Worm (Caenorhabditis elegans) whole organism, young adult: ENCODE data around the gene R04F11.3.

Experiments
- B0019.2 ChIP-seq: fragments of 200-800 bp; sonication (Bioruptor generic); conservative IDR thresholded peaks from 2 replicates; pipeline ENCODE4 v1.3.6; 2022; ENCODE audit warnings: missing genetic modification reagents, missing genetic modification characterization, missing compliant biosample characterization
- B0261.1 ChIP-seq: sonication (generic microtip); optimal IDR thresholded peaks from 2 replicates; lab custom pipeline; 2016; ENCODE audit warnings: mild to moderate bottlenecking, missing genetic modification characterization, moderate library complexity, missing compliant biosample characterization
- C06A6.2 ChIP-seq: fragments of 200-800 bp; sonication (Bioruptor generic); conservative IDR thresholded peaks from 2 replicates; pipeline ENCODE4 v1.3.6; 2022; ENCODE audit warnings: missing genetic modification characterization, missing compliant biosample characterization
- F23B12.7 ChIP-seq: sonication (generic microtip); optimal IDR thresholded peaks from 2 replicates; lab custom pipeline; 2017; ENCODE audit warnings: missing genetic modification characterization, mild to moderate bottlenecking, missing compliant biosample characterization, antibody characterized with exemption, moderate library complexity; ENCODE audit not compliant: insufficient read depth
- F55B11.4 ChIP-seq: sonication (generic microtip); optimal IDR thresholded peaks from 2 replicates; lab custom pipeline; 2016; ENCODE audit warnings: missing compliant biosample characterization, missing genetic modification characterization, borderline replicate concordance; ENCODE audit not compliant: insufficient read depth
- K12H6.12 ChIP-seq: fragments of 200-800 bp; sonication (Bioruptor generic); optimal IDR thresholded peaks from 2 replicates; lab custom pipeline; 2018; ENCODE audit warnings: mild to moderate bottlenecking, missing genetic modification characterization, missing compliant biosample characterization
- ZK185.1 ChIP-seq: sonication (generic microtip); optimal IDR thresholded peaks from 2 replicates; lab custom pipeline; 2016; ENCODE audit warnings: mild to moderate bottlenecking, missing genetic modification characterization, missing compliant biosample characterization; ENCODE audit not compliant: poor library complexity, severe bottlenecking
- ama-1 ChIP-seq, 3 experiments: fragments of 150-350 bp in 1 of 3; sonication (generic microtip) in 2 of 3; optimal IDR thresholded peaks; 2 replicates each; lab custom pipeline; 2014 to 2018; ENCODE audit warnings: missing biosample characterization in 2 of 3, missing genetic modification characterization in 2 of 3, missing genetic modification reagents in 2 of 3
- aptf-2 ChIP-seq: fragments of 200-800 bp; sonication (Bioruptor generic); conservative IDR thresholded peaks from 2 replicates; pipeline ENCODE4 v1.3.6; 2022; ENCODE audit warnings: missing genetic modification reagents, missing genetic modification characterization, missing compliant biosample characterization
- aptf-3 ChIP-seq: fragments of 200-800 bp; sonication (Bioruptor generic); IDR thresholded peaks from 2 replicates; pipeline ENCODE4 v1.3.6; 2022; ENCODE audit warnings: missing genetic modification characterization, missing compliant biosample characterization
- atf-7 ChIP-seq: sonication (generic microtip); optimal IDR thresholded peaks from 2 replicates; lab custom pipeline; 2017; ENCODE audit warnings: mild to moderate bottlenecking, missing genetic modification characterization, missing compliant biosample characterization
- attf-3 ChIP-seq: fragments of 200-800 bp; sonication (Bioruptor generic); conservative IDR thresholded peaks from 2 replicates; pipeline ENCODE4 v1.3.6; 2022; ENCODE audit warnings: missing genetic modification reagents, missing genetic modification characterization, missing compliant biosample characterization
- attf-6 ChIP-seq: fragments of 200-800 bp; sonication (Bioruptor generic); IDR thresholded peaks from 2 replicates; pipeline ENCODE4 v1.3.6; 2022; ENCODE audit warnings: missing genetic modification reagents, missing genetic modification characterization, missing compliant biosample characterization
- cebp-1 ChIP-seq, 2 experiments: fragments of 200-800 bp in 1 of 2; sonication (Bioruptor generic) in 1 of 2; sonication (generic microtip) in 1 of 2; IDR thresholded peaks in 1 of 2; optimal IDR thresholded peaks in 1 of 2; 2 replicates each; pipeline versions ENCODE4 v1.3.6 to Lab custom; 2017 to 2022; ENCODE audit warnings: missing compliant biosample characterization in 2 of 2, missing genetic modification characterization in 2 of 2, mild to moderate bottlenecking in 1 of 2, missing genetic modification reagents in 1 of 2, moderate library complexity in 1 of 2
- ceh-91 ChIP-seq: fragments of 200-800 bp; sonication (Bioruptor generic); IDR thresholded peaks from 2 replicates; pipeline ENCODE4 v1.3.6; 2022; ENCODE audit warnings: missing genetic modification reagents, missing genetic modification characterization, missing compliant biosample characterization
- dox-1 ChIP-seq: fragments of 200-800 bp; sonication (Bioruptor generic); IDR thresholded peaks from 2 replicates; pipeline ENCODE4 v1.3.6; 2022; ENCODE audit warnings: missing genetic modification reagents, missing genetic modification characterization, missing compliant biosample characterization
- dpff-1 ChIP-seq: sonication (generic microtip); optimal IDR thresholded peaks from 2 replicates; lab custom pipeline; 2017; ENCODE audit warnings: mild to moderate bottlenecking, missing genetic modification characterization, missing compliant biosample characterization
- egl-18 ChIP-seq: fragments of 200-800 bp; sonication (Bioruptor generic); IDR thresholded peaks from 2 replicates; pipeline ENCODE4 v1.3.6; 2022; ENCODE audit warnings: missing genetic modification reagents, missing genetic modification characterization, missing compliant biosample characterization
- egl-44 ChIP-seq: fragments of 200-800 bp; sonication (Bioruptor generic); IDR thresholded peaks from 2 replicates; pipeline ENCODE4 v1.3.6; 2022; ENCODE audit warnings: missing genetic modification reagents, missing genetic modification characterization, missing compliant biosample characterization
- hlh-26 ChIP-seq: fragments of 200-800 bp; sonication (Bioruptor generic); conservative IDR thresholded peaks from 2 replicates; pipeline ENCODE4 v1.3.6; 2022; ENCODE audit warnings: missing genetic modification reagents, missing genetic modification characterization, missing compliant biosample characterization
- let-607 ChIP-seq, 2 experiments: fragments of 200-800 bp in 1 of 2; sonication (Bioruptor generic) in 1 of 2; sonication (generic microtip) in 1 of 2; optimal IDR thresholded peaks; 2 replicates each; lab custom pipeline; 2016 to 2018; ENCODE audit warnings: mild to moderate bottlenecking in 2 of 2, missing compliant biosample characterization in 2 of 2, missing genetic modification characterization in 2 of 2, moderate library complexity in 2 of 2, missing genotype in 1 of 2
- lin-35 ChIP-seq, 3 experiments: fragments of 150-350 bp in 2 of 3; sonication (generic microtip) in 1 of 3; optimal IDR thresholded peaks; 2 replicates each; lab custom pipeline; 2014 to 2018; ENCODE audit warnings: missing biosample characterization in 3 of 3, missing genetic modification characterization in 3 of 3, missing genetic modification reagents in 3 of 3
- lin-40 ChIP-seq: sonication (generic microtip); optimal IDR thresholded peaks from 2 replicates; lab custom pipeline; 2016; ENCODE audit warnings: missing genetic modification characterization, mild to moderate bottlenecking, missing compliant biosample characterization, missing genotype, missing genetic modification reagents
- lin-54 ChIP-seq: fragments of 200-800 bp; sonication (Bioruptor generic); optimal IDR thresholded peaks from 2 replicates; lab custom pipeline; 2018; ENCODE audit warnings: mild to moderate bottlenecking, missing genetic modification characterization, missing compliant biosample characterization
- lir-1 ChIP-seq: fragments of 200-800 bp; sonication (Bioruptor generic); conservative IDR thresholded peaks from 2 replicates; pipeline ENCODE4 v1.3.6; 2022; ENCODE audit warnings: missing genetic modification reagents, missing genetic modification characterization, missing compliant biosample characterization
- madf-10 ChIP-seq: sonication (generic microtip); optimal IDR thresholded peaks from 2 replicates; lab custom pipeline; 2016; ENCODE audit warnings: mild to moderate bottlenecking, missing genetic modification characterization, missing compliant biosample characterization
- mcd-1 ChIP-seq: fragments of 200-800 bp; sonication (Bioruptor generic); IDR thresholded peaks from 2 replicates; pipeline ENCODE4 v1.3.6; 2022; ENCODE audit warnings: missing genetic modification reagents, missing genetic modification characterization, missing compliant biosample characterization
- mel-28 ChIP-seq: sonication (generic microtip); optimal IDR thresholded peaks from 2 replicates; lab custom pipeline; 2016; ENCODE audit warnings: borderline replicate concordance, mild to moderate bottlenecking, missing genetic modification characterization, missing compliant biosample characterization
- nfyb-1 ChIP-seq: fragments of 200-800 bp; sonication (Bioruptor generic); IDR thresholded peaks from 2 replicates; pipeline ENCODE4 v1.3.6; 2022; ENCODE audit warnings: missing genetic modification reagents, missing genetic modification characterization, missing compliant biosample characterization
- nhr-179 ChIP-seq: sonication (generic microtip); optimal IDR thresholded peaks from 2 replicates; lab custom pipeline; 2016; ENCODE audit warnings: mild to moderate bottlenecking, missing genetic modification characterization, missing compliant biosample characterization
- nhr-27 ChIP-seq: fragments of 200-800 bp; sonication (Bioruptor generic); optimal IDR thresholded peaks from 2 replicates; lab custom pipeline; 2018; ENCODE audit warnings: mild to moderate bottlenecking, missing genetic modification characterization, moderate library complexity, missing compliant biosample characterization
- nhr-80 ChIP-seq: sonication (generic microtip); optimal IDR thresholded peaks from 2 replicates; lab custom pipeline; 2016; ENCODE audit warnings: missing genetic modification characterization, missing compliant biosample characterization
- pbrm-1 ChIP-seq: fragments of 200-800 bp; sonication (Bioruptor generic); IDR thresholded peaks from 2 replicates; pipeline ENCODE4 v1.3.6; 2022; ENCODE audit warnings: missing genetic modification reagents, missing genetic modification characterization, missing compliant biosample characterization
- pha-4 ChIP-seq: fragments of 150-350 bp; sonication (generic microtip); optimal IDR thresholded peaks from 2 replicates; lab custom pipeline; 2014; ENCODE audit warnings: missing biosample characterization, missing genetic modification reagents, missing genetic modification characterization
- rec-8 ChIP-seq, 2 experiments: sonication (generic microtip); optimal IDR thresholded peaks; 2 replicates each; lab custom pipeline; 2016; ENCODE audit warnings: mild to moderate bottlenecking in 2 of 2, missing genetic modification characterization in 2 of 2, missing genetic modification reagents in 2 of 2, missing genotype in 2 of 2, missing biosample characterization in 1 of 2, missing compliant biosample characterization in 1 of 2, moderate library complexity in 1 of 2
- snpc-1.1 ChIP-seq: sonication (generic microtip); optimal IDR thresholded peaks from 2 replicates; lab custom pipeline; 2017; ENCODE audit warnings: missing genetic modification characterization, mild to moderate bottlenecking, missing compliant biosample characterization, antibody characterized with exemption, moderate library complexity, missing genotype, missing genetic modification reagents; ENCODE audit not compliant: insufficient read depth
- snpc-4 ChIP-seq, 5 experiments: fragments of 150-350 bp in 1 of 5; sonication (generic microtip) in 4 of 5; optimal IDR thresholded peaks; 2 replicates each; lab custom pipeline; 2014 to 2018; ENCODE audit warnings: missing genetic modification characterization in 5 of 5, missing biosample characterization in 3 of 5, antibody characterized with exemption in 2 of 5, mild to moderate bottlenecking in 2 of 5, missing compliant biosample characterization in 2 of 5, missing genotype in 2 of 5, moderate library complexity in 2 of 5, missing genetic modification reagents in 1 of 5
- tbp1 ChIP-seq: fragments of 200-800 bp; sonication (Bioruptor generic); optimal IDR thresholded peaks from 2 replicates; lab custom pipeline; 2018; ENCODE audit warnings: mild to moderate bottlenecking, missing genetic modification characterization, missing compliant biosample characterization
- tlf-1 ChIP-seq: fragments of 200-800 bp; sonication (Bioruptor generic); optimal IDR thresholded peaks from 2 replicates; lab custom pipeline; 2018; ENCODE audit warnings: mild to moderate bottlenecking, missing genetic modification characterization, missing compliant biosample characterization
- zfh-2 ChIP-seq: fragments of 200-800 bp; sonication (Bioruptor generic); conservative IDR thresholded peaks from 2 replicates; pipeline ENCODE4 v1.3.6; 2022; ENCODE audit warnings: missing genetic modification reagents, missing genetic modification characterization, missing compliant biosample characterization
- ztf-18 ChIP-seq: sonication (generic microtip); optimal IDR thresholded peaks from 2 replicates; lab custom pipeline; 2016; ENCODE audit warnings: missing genotype, mild to moderate bottlenecking, missing genetic modification characterization, missing compliant biosample characterization
- ztf-22 ChIP-seq: fragments of 200-800 bp; sonication (Bioruptor generic); optimal IDR thresholded peaks from 2 replicates; lab custom pipeline; 2018; ENCODE audit warnings: mild to moderate bottlenecking, missing genetic modification characterization, moderate library complexity, missing compliant biosample characterization
- ztf-3 ChIP-seq: fragments of 200-800 bp; sonication (Bioruptor generic); optimal IDR thresholded peaks from 2 replicates; lab custom pipeline; 2018; ENCODE audit warnings: mild to moderate bottlenecking, missing genetic modification characterization, missing compliant biosample characterization

R04F11.3 gene

DNA sequence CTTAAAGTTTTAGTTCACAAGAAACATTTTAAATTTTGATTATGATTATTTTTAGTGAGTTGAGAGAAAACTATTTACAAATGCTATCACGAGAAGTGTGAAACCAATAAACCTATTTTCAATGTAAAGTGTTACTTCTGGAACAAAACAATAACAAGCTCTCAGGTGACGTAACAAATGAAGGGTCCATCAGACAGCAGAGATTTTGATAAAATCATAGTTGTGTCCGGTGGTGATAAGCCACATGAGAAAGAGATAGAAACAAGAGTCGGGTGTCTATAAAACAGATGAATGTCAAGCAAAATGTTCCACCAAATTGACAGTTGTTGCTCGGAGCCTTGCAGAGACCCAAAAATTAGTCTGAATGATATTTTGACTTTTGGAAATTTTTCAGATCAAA is 17.4 kb upstream of the R04F11.3 start:
- TF ChIP-seq B0019.2, result no peak
- TF ChIP-seq snpc-1.1 (tag; lab: Kevin White, UChicago), result no peak
- no peak for TF ChIP-seq ZK185.1 (tag; lab: Kevin White, UChicago)
- no peak for TF ChIP-seq rec-8 (tag; optimal IDR thresholded peaks at IDR 0.05; lab: Kevin White, UChicago)
- TF ChIP-seq nhr-27 (tag; lab: Kevin White, UChicago), result no peak
- no peak for TF ChIP-seq ztf-22

DNA sequence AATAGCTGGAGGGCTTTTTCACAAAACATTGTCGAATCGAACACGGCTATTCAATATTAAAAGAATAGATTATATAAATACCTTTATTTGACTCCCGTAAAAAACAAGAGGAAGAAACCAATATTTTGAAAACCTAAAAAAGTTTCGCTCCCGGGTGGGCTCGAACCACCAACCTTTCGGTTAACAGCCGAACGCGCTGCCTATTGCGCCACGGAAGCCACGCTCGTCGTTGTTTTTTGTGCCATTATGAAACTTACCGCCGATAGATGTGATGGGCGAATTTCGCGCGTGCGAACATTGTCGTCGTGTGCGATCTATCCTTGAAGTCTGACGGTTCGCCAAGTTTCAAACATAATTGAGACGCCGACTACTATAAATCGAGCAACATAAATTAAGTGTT is 14.8 kb upstream of the R04F11.3 start:
- TF ChIP-seq B0261.1, result peak; percentile 76
- TF ChIP-seq ztf-3 (GFP tag; lab: Kevin White, UChicago), result no peak
- peak; percentile 2 for TF ChIP-seq K12H6.12 (tag; lab: Kevin White, UChicago)
- no peak for TF ChIP-seq dpff-1 (tag; lab: Kevin White, UChicago)
- no peak for TF ChIP-seq egl-18 (GFP tag; lab: Robert Waterston, UW)
- TF ChIP-seq C06A6.2 (GFP tag; lab: Robert Waterston, UW), result no peak
- TF ChIP-seq dox-1 (GFP tag; lab: Robert Waterston, UW), result no peak
- no peak for TF ChIP-seq nhr-80
- TF ChIP-seq pbrm-1 (GFP tag; lab: Robert Waterston, UW), result peak; percentile 50; the same call in 1 of the 2 replicates
- no peak for TF ChIP-seq tlf-1 (GFP tag; lab: Kevin White, UChicago)
- TF ChIP-seq lin-35 (GFP tag; optimal IDR thresholded peaks at IDR 0.05; lab: Kevin White, UChicago), result peak in 1 of 3 experiments; percentile 16
- no peak for TF ChIP-seq pha-4 (tag; lab: Kevin White, UChicago)
- TF ChIP-seq cebp-1 (GFP tag; IDR thresholded peaks at IDR 0.05; lab: Robert Waterston, UW), result no peak
- TF ChIP-seq cebp-1 (tag; optimal IDR thresholded peaks at IDR 0.05; lab: Kevin White, UChicago), result no peak
- TF ChIP-seq ama-1 (optimal IDR thresholded peaks at IDR 0.05; lab: Kevin White, UChicago), result no peak
- no peak for TF ChIP-seq ama-1 (GFP tag; optimal IDR thresholded peaks at IDR 0.05; lab: Kevin White, UChicago)
- TF ChIP-seq lir-1 (GFP tag; lab: Robert Waterston, UW), result no peak
- no peak for TF ChIP-seq hlh-26 (GFP tag; lab: Robert Waterston, UW)
- no peak for TF ChIP-seq lin-40 (tag; lab: Kevin White, UChicago)
- TF ChIP-seq aptf-3 (GFP tag; lab: Robert Waterston, UW), result no peak
- TF ChIP-seq atf-7 (tag; lab: Kevin White, UChicago), result no peak
- TF ChIP-seq rec-8 (tag; optimal IDR thresholded peaks at IDR 0.05; lab: Kevin White, UChicago), result peak in 1 of 2 experiments; percentile 29
- TF ChIP-seq nhr-179, result no peak
- TF ChIP-seq snpc-4 (GFP tag; optimal IDR thresholded peaks at IDR 0.05; lab: Kevin White, UChicago), result peak; percentile 24
- peak in 1 of 4 experiments; percentile 4 for TF ChIP-seq snpc-4 (tag; optimal IDR thresholded peaks at IDR 0.05; lab: Kevin White, UChicago)
- no peak for TF ChIP-seq aptf-2 (GFP tag; lab: Robert Waterston, UW)
- TF ChIP-seq nhr-27 (tag; lab: Kevin White, UChicago), result no peak
- peak; percentile 36 for TF ChIP-seq F23B12.7 (tag; lab: Kevin White, UChicago)
- TF ChIP-seq nfyb-1, result no peak; the same call in 1 of the 2 replicates
- peak; percentile 93 for TF ChIP-seq tbp1 (GFP tag; lab: Kevin White, UChicago)
- TF ChIP-seq F55B11.4 (tag; lab: Kevin White, UChicago), result no peak
- no peak for TF ChIP-seq egl-44 (GFP tag; lab: Robert Waterston, UW)
- peak; percentile 43; the same call in 1 of the 2 replicates for TF ChIP-seq mcd-1 (GFP tag; lab: Robert Waterston, UW)
- TF ChIP-seq zfh-2 (GFP tag; lab: Robert Waterston, UW), result no peak
- TF ChIP-seq let-607 (tag; optimal IDR thresholded peaks at IDR 0.05; lab: Kevin White, UChicago), result no peak
- no peak for TF ChIP-seq mel-28 (tag; lab: Kevin White, UChicago)
- peak; percentile 76 for TF ChIP-seq ztf-18 (tag; lab: Kevin White, UChicago)
- no peak for TF ChIP-seq lin-54 (GFP tag; lab: Kevin White, UChicago)
- no peak for TF ChIP-seq attf-6 (GFP tag; lab: Robert Waterston, UW)
- no peak for TF ChIP-seq B0019.2
- TF ChIP-seq attf-3 (GFP tag; lab: Robert Waterston, UW), result peak; percentile 54
- TF ChIP-seq madf-10 (tag; lab: Kevin White, UChicago), result peak; percentile 30
- TF ChIP-seq ceh-91 (GFP tag; lab: Robert Waterston, UW), result no peak
